Fruit fly (Drosophila melanogaster): ENCODE results near the gene ear.
A peak's percentile ranks its signal among the peaks of the same experiment; 100 is the strongest.

Gene ear

DNA sequence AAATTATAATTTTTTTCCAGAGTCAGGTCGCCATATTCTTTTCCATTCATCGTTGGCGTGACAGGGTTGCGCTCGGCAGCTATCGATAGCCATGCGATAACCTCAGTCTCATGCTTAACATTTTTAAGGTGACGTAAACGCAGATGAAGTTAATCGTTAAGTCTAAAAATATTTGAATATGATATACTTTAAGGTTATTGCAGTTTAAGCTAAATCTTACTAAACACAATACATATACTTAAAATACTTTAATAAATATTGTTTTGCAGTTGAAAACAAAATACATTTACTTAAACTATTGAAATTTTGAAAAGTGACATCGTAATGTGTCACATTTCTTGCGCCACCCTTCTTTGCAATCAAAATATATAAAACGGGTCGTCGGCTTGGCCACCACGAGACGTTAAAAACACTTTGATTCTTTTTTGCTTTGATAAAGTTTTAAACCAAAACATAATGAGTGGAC is 45.4 kb upstream of the ear start, which contains the start of the genes Cp190 and CG4338 (continued):
- TF ChIP-seq CG17568 (GFP tag; optimal IDR thresholded peaks at IDR 0.05): peak; percentile 94

- TF ChIP-seq sc (optimal IDR thresholded peaks at IDR 0.05) (no peak), sc (GFP tag; optimal IDR thresholded peaks at IDR 0.05) (no peak), CG9932 (GFP tag; IDR thresholded peaks at IDR 0.05) (peak; percentile 33; the same call in 1 of the 2 replicates), PHDP (tag; optimal IDR thresholded peaks at IDR 0.05) (no peak), Trl (optimal IDR thresholded peaks at IDR 0.05) (no peak), Trl (GFP tag; optimal IDR thresholded peaks at IDR 0.05) (no peak), Sox102F (GFP tag; optimal IDR thresholded peaks at IDR 0.05) (no peak), ATbp (GFP tag; optimal IDR thresholded peaks at IDR 0.05) (no peak), CG6654 (GFP tag; optimal IDR thresholded peaks at IDR 0.05) (no peak), sim (GFP tag; IDR thresholded peaks at IDR 0.05) (no peak), run (tag; optimal IDR thresholded peaks at IDR 0.05) (no peak), prd (optimal IDR thresholded peaks at IDR 0.05) (no peak), prd (GFP tag; IDR thresholded peaks at IDR 0.05) (no peak), Lpt (GFP tag; optimal IDR thresholded peaks at IDR 0.05) (no peak), Dip2 (GFP tag; IDR thresholded peaks at IDR 0.05) (no peak), CG4820 (GFP tag; optimal IDR thresholded peaks at IDR 0.05) (no peak), CG8290 (GFP tag; optimal IDR thresholded peaks at IDR 0.05) (no peak), CG8290 (tag; optimal IDR thresholded peaks at IDR 0.05) (peak in 1 of 2 experiments; percentile 30), CG12299 (tag; optimal IDR thresholded peaks at IDR 0.05) (no peak), CG15514 (GFP tag; optimal IDR thresholded peaks at IDR 0.05) (peak; percentile 38), Dbx (GFP tag; IDR thresholded peaks at IDR 0.05) (no peak), CG13624 (GFP tag; optimal IDR thresholded peaks at IDR 0.05) (no peak), NFAT (GFP tag; IDR thresholded peaks at IDR 0.05) (no peak), Abd-B (GFP tag; optimal IDR thresholded peaks at IDR 0.05) (peak; percentile 28), Fer1 (GFP tag; optimal IDR thresholded peaks at IDR 0.05) (peak; percentile 2), Fer2 (tag; optimal IDR thresholded peaks at IDR 0.05) (no peak), ems (GFP tag; optimal IDR thresholded peaks at IDR 0.05) (no peak), MBD-R2 (GFP tag; IDR thresholded peaks at IDR 0.05) (peak; percentile 79), CG9876 (GFP tag; optimal IDR thresholded peaks at IDR 0.05) (no peak), Dref (GFP tag; IDR thresholded peaks at IDR 0.05) (peak; percentile 77), mld (GFP tag; IDR thresholded peaks at IDR 0.05; ENCODE audit: partially characterized antibody) (peak; percentile 43; the same call in 1 of the 3 replicates), ranshi (GFP tag; IDR thresholded peaks at IDR 0.05) (no peak), hb (GFP tag; IDR thresholded peaks at IDR 0.05; ENCODE audit: partially characterized antibody) (no peak), C15 (GFP tag; IDR thresholded peaks at IDR 0.05) (no peak), h (optimal IDR thresholded peaks at IDR 0.05) (no peak), CG9609 (GFP tag; optimal IDR thresholded peaks at IDR 0.05) (no peak), odd (GFP tag; optimal IDR thresholded peaks at IDR 0.05) (no peak), vfl (GFP tag; optimal IDR thresholded peaks at IDR 0.05) (no peak), D (optimal IDR thresholded peaks at IDR 0.05) (no peak), D (GFP tag; optimal IDR thresholded peaks at IDR 0.05) (no peak), Blimp-1 (GFP tag; optimal IDR thresholded peaks at IDR 0.05) (no peak), stwl (tag; optimal IDR thresholded peaks at IDR 0.05) (peak; percentile 19), Xrp1 (GFP tag; IDR thresholded peaks at IDR 0.05) (no peak), CG3163 (GFP tag; optimal IDR thresholded peaks at IDR 0.05) (no peak), bowl (GFP tag; IDR thresholded peaks at IDR 0.05) (no peak), dm (GFP tag; optimal IDR thresholded peaks at IDR 0.05) (no peak), Ssrp (tag; optimal IDR thresholded peaks at IDR 0.05) (no peak), CG12769 (tag; optimal IDR thresholded peaks at IDR 0.05) (no peak)
Observed at dm6 chr3R:15277926-15278869, 42.4 kb upstream of the ear start, which contains the start of the genes MRG15 and Tm1. Gene MRG15, minus strand, starts transcription at chr3R:15278109. Gene Tm1, plus strand, starts transcription at chr3R:15278220.
